Fruit fly (Drosophila melanogaster) whole organism, adult: Measurements from ENCODE around the gene pnt.

Source experiments
- CG11617 ChIP-seq: fragments of 200-800 bp; sonication (Bioruptor generic); optimal IDR thresholded peaks from 2 replicates; lab custom pipeline; 2017; ENCODE audit warnings: mild to moderate bottlenecking, missing biosample characterization, missing genetic modification reagents, missing genetic modification characterization
- CG33017 ChIP-seq: fragments of 200-800 bp; sonication (Bioruptor generic); optimal IDR thresholded peaks from 2 replicates; lab custom pipeline; 2018; ENCODE audit warnings: missing biosample characterization, mild to moderate bottlenecking, missing genetic modification characterization, moderate library complexity
- Crg-1 ChIP-seq: fragments of 200-800 bp; sonication (Bioruptor generic); optimal IDR thresholded peaks from 2 replicates; lab custom pipeline; 2016; ENCODE audit warnings: missing biosample characterization, missing genetic modification characterization
- Mnt ChIP-seq: fragments of 200-800 bp; sonication (Bioruptor generic); optimal IDR thresholded peaks from 2 replicates; lab custom pipeline; 2016; ENCODE audit warnings: missing biosample characterization, mild to moderate bottlenecking, missing genetic modification characterization
- kay ChIP-seq: fragments of 200-800 bp; sonication (Bioruptor generic); peaks from one replicate; lab custom pipeline; 2016; ENCODE audit warnings: missing biosample characterization, missing genetic modification characterization, borderline replicate concordance
- ovo ChIP-seq: fragments of 200-800 bp; sonication (Bioruptor generic); optimal IDR thresholded peaks from 2 replicates; lab custom pipeline; 2016; ENCODE audit warnings: missing biosample characterization, missing genetic modification characterization

DNA sequence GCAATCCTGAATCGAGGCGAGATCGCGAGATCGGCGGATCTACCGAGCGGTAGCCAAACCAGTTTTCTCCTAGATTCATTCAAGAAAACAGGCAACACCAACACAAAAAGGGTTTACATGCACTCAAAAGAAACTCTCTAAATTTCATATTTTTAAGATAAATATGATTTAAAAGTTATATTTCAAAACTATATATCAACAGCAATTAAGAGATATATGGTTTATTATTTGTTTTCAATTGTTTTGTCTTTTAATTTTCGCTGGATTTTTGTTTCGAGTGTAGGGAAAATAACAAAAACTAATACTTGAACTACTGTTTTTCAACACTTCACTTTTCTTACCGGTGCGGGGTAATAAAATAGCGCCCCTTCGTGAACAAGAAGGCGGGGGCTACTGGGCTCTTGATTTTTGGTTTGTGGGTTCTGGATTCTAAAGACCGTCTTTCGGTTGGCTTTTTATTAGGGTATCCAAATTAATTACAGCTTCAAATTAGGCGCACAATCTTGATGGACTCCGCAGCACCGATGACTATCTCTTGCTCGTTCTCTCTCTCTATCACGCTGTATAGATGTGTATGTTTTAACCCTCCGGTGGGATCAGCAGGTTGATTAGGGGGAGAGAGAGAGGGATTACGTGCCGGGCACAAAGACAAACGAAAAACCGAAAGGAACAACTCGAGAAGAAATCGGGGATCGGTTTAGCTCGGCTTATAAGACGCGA is 750 bp downstream of the pnt start:
- TF ChIP-seq CG11617 (GFP tag; lab: Kevin White, UChicago) (no peak), Mnt (GFP tag; lab: Kevin White, UChicago) (no peak), kay (GFP tag; lab: Kevin White, UChicago) (no peak), CG33017 (no peak), ovo (GFP tag; lab: Kevin White, UChicago) (no peak), Crg-1 (GFP tag; lab: Kevin White, UChicago) (no peak)
